Worm (Caenorhabditis elegans) whole organism, L4 larva: ENCODE measurements around the gene C37C3.10.

Experiments
- R02D3.7 ChIP-seq: fragments of 150-350 bp; sonication (generic microtip); optimal IDR thresholded peaks from 3 replicates; lab custom pipeline; 2014; ENCODE audit warnings: missing biosample characterization, missing genetic modification characterization
- arid-1 ChIP-seq: fragments of 200-800 bp; sonication (Bioruptor generic); conservative IDR thresholded peaks from 2 replicates; pipeline ENCODE4 v1.3.6; 2022; ENCODE audit warnings: missing genetic modification reagents, missing genetic modification characterization, missing compliant biosample characterization
- ceh-82 ChIP-seq: sonication (generic microtip); optimal IDR thresholded peaks from 2 replicates; lab custom pipeline; 2017; ENCODE audit warnings: missing biosample characterization, missing genetic modification characterization
- ces-1 ChIP-seq: fragments of 150-350 bp; sonication (generic microtip); optimal IDR thresholded peaks from 4 replicates; lab custom pipeline; 2014; ENCODE audit warnings: missing biosample characterization, missing genetic modification reagents, missing genetic modification characterization
- duxl-1 ChIP-seq: sonication (generic microtip); optimal IDR thresholded peaks from 2 replicates; lab custom pipeline; 2016; ENCODE audit warnings: mild to moderate bottlenecking, missing genetic modification characterization, moderate library complexity, missing compliant biosample characterization; ENCODE audit not compliant: poor library complexity
- dve-1 ChIP-seq: sonication (generic microtip); optimal IDR thresholded peaks from 2 replicates; lab custom pipeline; 2017; ENCODE audit warnings: antibody characterized with exemption, mild to moderate bottlenecking, missing genetic modification characterization, missing compliant biosample characterization; ENCODE audit not compliant: insufficient read depth
- egl-27 ChIP-seq: sonication (generic microtip); optimal IDR thresholded peaks from 3 replicates; lab custom pipeline; 2017; ENCODE audit warnings: missing biosample characterization, missing genetic modification reagents, missing genetic modification characterization
- jun-1 ChIP-seq: fragments of 150-350 bp; optimal IDR thresholded peaks from 2 replicates; lab custom pipeline; 2014; ENCODE audit warnings: missing biosample characterization, missing genetic modification reagents, missing genetic modification characterization
- nhr-25 ChIP-seq: sonication (generic microtip); optimal IDR thresholded peaks from 2 replicates; lab custom pipeline; 2017; ENCODE audit warnings: missing genetic modification characterization, mild to moderate bottlenecking, missing compliant biosample characterization, antibody characterized with exemption, moderate library complexity, borderline replicate concordance; ENCODE audit not compliant: insufficient read depth
- nhr-28 ChIP-seq: fragments of 150-350 bp; optimal IDR thresholded peaks from 2 replicates; lab custom pipeline; 2014; ENCODE audit warnings: missing biosample characterization, missing genetic modification characterization
- nhr-42 ChIP-seq: fragments of 200-800 bp; sonication (Bioruptor generic); IDR thresholded peaks from 2 replicates; pipeline ENCODE4 v1.3.6; 2022; ENCODE audit warnings: missing genetic modification characterization, missing compliant biosample characterization
- nhr-76 ChIP-seq: fragments of 150-350 bp; optimal IDR thresholded peaks from 2 replicates; lab custom pipeline; 2014; ENCODE audit warnings: missing biosample characterization, missing genetic modification characterization
- snpc-1.2 ChIP-seq: fragments of 200-800 bp; sonication (Bioruptor generic); IDR thresholded peaks from 2 replicates; pipeline ENCODE4 v1.3.6; 2022; ENCODE audit warnings: missing genetic modification reagents, missing genetic modification characterization, missing compliant biosample characterization
- ztf-11 ChIP-seq: fragments of 150-350 bp; optimal IDR thresholded peaks from 2 replicates; lab custom pipeline; 2014; ENCODE audit warnings: missing biosample characterization, missing genetic modification characterization

DNA sequence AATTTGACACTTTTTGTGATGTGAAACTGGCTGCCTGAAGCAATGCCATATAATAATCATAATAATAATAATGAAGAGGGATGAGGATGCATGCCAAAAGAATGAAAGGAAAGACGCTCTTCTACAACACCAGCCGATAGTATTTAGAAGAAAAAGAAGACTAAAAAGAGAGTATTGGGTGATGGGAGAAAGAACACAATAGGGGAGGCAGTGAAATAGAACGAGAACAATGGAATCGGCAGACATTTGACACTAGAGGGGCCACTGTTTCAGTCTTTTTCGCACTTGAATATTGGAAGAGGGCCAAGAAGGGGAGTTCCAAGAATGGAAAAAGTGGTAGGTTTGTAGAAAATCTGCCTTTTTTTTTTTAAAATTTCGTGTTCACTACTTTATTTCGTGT is 15.7 kb downstream of the C37C3.10 start, which contains the start of gene memo-1:
- TF ChIP-seq ces-1 (GFP tag; lab: Kevin White, UChicago) (no peak), ceh-82 (tag; lab: Kevin White, UChicago) (no peak), egl-27 (tag; lab: Kevin White, UChicago) (no peak), snpc-1.2 (GFP tag; lab: Robert Waterston, UW) (no peak), R02D3.7 (tag; lab: Kevin White, UChicago) (no peak), dve-1 (tag; lab: Kevin White, UChicago) (no peak), nhr-76 (tag; lab: Kevin White, UChicago) (no peak), ztf-11 (tag; lab: Kevin White, UChicago) (no peak), duxl-1 (tag; lab: Kevin White, UChicago) (no peak), nhr-25 (tag; lab: Kevin White, UChicago) (no peak), nhr-28 (tag; lab: Kevin White, UChicago) (no peak), nhr-42 (GFP tag; lab: Robert Waterston, UW) (no peak), arid-1 (GFP tag; lab: Robert Waterston, UW) (no peak), jun-1 (tag; lab: Kevin White, UChicago) (no peak)
